Worm (Caenorhabditis elegans) whole organism, L1 larva: ENCODE results near the gene F13H10.9.

Source experiments
- C04F5.9 ChIP-seq: sonication (generic microtip); optimal IDR thresholded peaks from 2 replicates; lab custom pipeline; 2016; ENCODE audit warnings: missing genetic modification characterization, missing compliant biosample characterization
- C16A3.4 ChIP-seq: fragments of 150-350 bp; optimal IDR thresholded peaks from 2 replicates; lab custom pipeline; 2014; ENCODE audit warnings: missing biosample characterization, missing genetic modification characterization
- C34B4.2 ChIP-seq: sonication (generic microtip); optimal IDR thresholded peaks from 2 replicates; lab custom pipeline; 2017; ENCODE audit warnings: mild to moderate bottlenecking, missing genetic modification characterization, missing compliant biosample characterization
- F16B12.6 ChIP-seq: fragments of 150-350 bp; optimal IDR thresholded peaks from 2 replicates; lab custom pipeline; 2014; ENCODE audit warnings: missing biosample characterization, missing genetic modification characterization
- aha-1 ChIP-seq: fragments of 150-350 bp; optimal IDR thresholded peaks from 2 replicates; lab custom pipeline; 2014; ENCODE audit warnings: missing biosample characterization, missing genetic modification characterization
- alr-1 ChIP-seq: fragments of 200-800 bp; sonication (Bioruptor generic); optimal IDR thresholded peaks from 2 replicates; lab custom pipeline; 2018; ENCODE audit warnings: borderline replicate concordance, mild to moderate bottlenecking, missing genetic modification characterization, missing compliant biosample characterization
- ceh-8 ChIP-seq: fragments of 200-800 bp; sonication (Bioruptor generic); optimal IDR thresholded peaks from 2 replicates; lab custom pipeline; 2018; ENCODE audit warnings: mild to moderate bottlenecking, missing genetic modification characterization, moderate library complexity, missing compliant biosample characterization
- ceh-88 ChIP-seq: fragments of 200-800 bp; sonication (Bioruptor generic); IDR thresholded peaks from 2 replicates; pipeline ENCODE4 v1.3.6; 2022; ENCODE audit warnings: missing genetic modification characterization, missing compliant biosample characterization
- ceh-90 ChIP-seq: sonication (generic microtip); optimal IDR thresholded peaks from 2 replicates; lab custom pipeline; 2016; ENCODE audit warnings: missing genetic modification characterization, missing compliant biosample characterization
- ces-1 ChIP-seq: fragments of 150-350 bp; optimal IDR thresholded peaks from 2 replicates; lab custom pipeline; 2014; ENCODE audit warnings: missing biosample characterization, missing genetic modification reagents, missing genetic modification characterization
- dpl-1 ChIP-seq, 3 experiments: fragments of 150-350 bp in 2 of 3; sonication (generic microtip) in 1 of 3; optimal IDR thresholded peaks; 2 replicates each; lab custom pipeline; 2014 to 2017; ENCODE audit warnings: missing biosample characterization in 3 of 3, missing genetic modification characterization in 3 of 3, missing genetic modification reagents in 3 of 3
- egl-13 ChIP-seq: sonication (generic microtip); optimal IDR thresholded peaks from 2 replicates; lab custom pipeline; 2016; ENCODE audit warnings: missing genotype, missing genetic modification reagents, missing genetic modification characterization, missing compliant biosample characterization
- elt-3 ChIP-seq, 6 experiments: fragments of 150-350 bp in 1 of 6; sonication (generic microtip); optimal IDR thresholded peaks; 2 replicates each; lab custom pipeline; 2017 to 2018; ENCODE audit warnings: missing biosample characterization in 6 of 6, missing genetic modification characterization in 6 of 6, inconsistent platforms in 1 of 6
- ets-5 ChIP-seq: fragments of 200-800 bp; sonication (Bioruptor generic); IDR thresholded peaks from 2 replicates; pipeline ENCODE4 v1.3.6; 2022; ENCODE audit warnings: missing genetic modification characterization, missing compliant biosample characterization
- fkh-10 ChIP-seq: sonication (generic microtip); optimal IDR thresholded peaks from 2 replicates; lab custom pipeline; 2017; ENCODE audit warnings: missing biosample characterization, missing genetic modification reagents, missing genetic modification characterization
- fkh-4 ChIP-seq: sonication (generic microtip); optimal IDR thresholded peaks from 2 replicates; lab custom pipeline; 2016; ENCODE audit warnings: missing compliant biosample characterization, missing genetic modification characterization, borderline replicate concordance
- fos-1 ChIP-seq: fragments of 150-350 bp; optimal IDR thresholded peaks from 2 replicates; lab custom pipeline; 2014; ENCODE audit warnings: missing biosample characterization, missing genetic modification characterization
- grh-1 ChIP-seq: fragments of 200-800 bp; sonication (Bioruptor generic); IDR thresholded peaks from 2 replicates; pipeline ENCODE4 v1.3.6; 2022; ENCODE audit warnings: missing genetic modification reagents, missing genetic modification characterization, missing compliant biosample characterization
- hlh-4 ChIP-seq: sonication (generic microtip); optimal IDR thresholded peaks from 2 replicates; lab custom pipeline; 2016; ENCODE audit warnings: mild to moderate bottlenecking, missing genetic modification characterization, missing compliant biosample characterization
- irx-1 ChIP-seq: sonication (generic microtip); optimal IDR thresholded peaks from 2 replicates; lab custom pipeline; 2016; ENCODE audit warnings: missing genetic modification characterization, missing compliant biosample characterization
- isw-1 ChIP-seq: fragments of 200-800 bp; sonication (Bioruptor generic); IDR thresholded peaks from 2 replicates; pipeline ENCODE4 v1.3.6; 2022; ENCODE audit warnings: missing genetic modification characterization, missing compliant biosample characterization
- jun-1 ChIP-seq: fragments of 150-350 bp; optimal IDR thresholded peaks from 2 replicates; lab custom pipeline; 2014; ENCODE audit warnings: missing biosample characterization, missing genetic modification reagents, missing genetic modification characterization
- lin-13 ChIP-seq: fragments of 150-350 bp; optimal IDR thresholded peaks from 2 replicates; lab custom pipeline; 2014; ENCODE audit warnings: missing biosample characterization, missing genetic modification reagents, missing genetic modification characterization
- lin-14 ChIP-seq: fragments of 200-800 bp; sonication (Bioruptor generic); optimal IDR thresholded peaks from 2 replicates; lab custom pipeline; 2018; ENCODE audit warnings: mild to moderate bottlenecking, missing genetic modification characterization, moderate library complexity, missing compliant biosample characterization
- lin-39 ChIP-seq: fragments of 150-350 bp; optimal IDR thresholded peaks from 2 replicates; lab custom pipeline; 2014; ENCODE audit warnings: missing biosample characterization, missing genetic modification reagents, missing genetic modification characterization
- lir-3 ChIP-seq: sonication (generic microtip); optimal IDR thresholded peaks from 2 replicates; lab custom pipeline; 2016; ENCODE audit warnings: mild to moderate bottlenecking, missing genetic modification characterization, moderate library complexity, missing compliant biosample characterization; ENCODE audit not compliant: poor library complexity
- lsy-2 ChIP-seq, 2 experiments: fragments of 150-350 bp; optimal IDR thresholded peaks; 2 replicates each; lab custom pipeline; 2014; ENCODE audit warnings: missing biosample characterization in 2 of 2, missing genetic modification characterization in 2 of 2
- mdl-1 ChIP-seq, 2 experiments: fragments of 150-350 bp; optimal IDR thresholded peaks; 2 replicates each; lab custom pipeline; 2014 to 2017; ENCODE audit warnings: missing biosample characterization in 2 of 2, missing genetic modification characterization in 2 of 2, inconsistent platforms in 1 of 2
- mef-2 ChIP-seq: fragments of 150-350 bp; optimal IDR thresholded peaks from 2 replicates; lab custom pipeline; 2014; ENCODE audit warnings: missing biosample characterization, missing genetic modification characterization
- nhr-11 ChIP-seq: fragments of 150-350 bp; optimal IDR thresholded peaks from 2 replicates; lab custom pipeline; 2014; ENCODE audit warnings: missing biosample characterization, missing genetic modification characterization
- nhr-20 ChIP-seq: sonication (generic microtip); optimal IDR thresholded peaks from 2 replicates; lab custom pipeline; 2016; ENCODE audit warnings: mild to moderate bottlenecking, missing genetic modification characterization, missing compliant biosample characterization
- nhr-237 ChIP-seq: fragments of 150-350 bp; optimal IDR thresholded peaks from 2 replicates; lab custom pipeline; 2014; ENCODE audit warnings: missing biosample characterization, missing genetic modification characterization
- nhr-47 ChIP-seq: sonication (generic microtip); optimal IDR thresholded peaks from 2 replicates; lab custom pipeline; 2016; ENCODE audit warnings: mild to moderate bottlenecking, missing genetic modification characterization, moderate library complexity, missing compliant biosample characterization
- nhr-76 ChIP-seq: sonication (generic microtip); optimal IDR thresholded peaks from 2 replicates; lab custom pipeline; 2017; ENCODE audit warnings: missing biosample characterization, missing genetic modification characterization
- nhr-77 ChIP-seq: fragments of 150-350 bp; optimal IDR thresholded peaks from 2 replicates; lab custom pipeline; 2014; ENCODE audit warnings: missing biosample characterization, missing genetic modification characterization
- nhr-84 ChIP-seq: sonication (generic microtip); optimal IDR thresholded peaks from 2 replicates; lab custom pipeline; 2017; ENCODE audit warnings: missing biosample characterization, missing genetic modification characterization
- nhr-85 ChIP-seq: sonication (generic microtip); peaks from one replicate; lab custom pipeline; 2016; ENCODE audit warnings: missing genetic modification characterization, inconsistent platforms, missing compliant biosample characterization
- pag-3 ChIP-seq: sonication (generic microtip); optimal IDR thresholded peaks from 2 replicates; lab custom pipeline; 2017; ENCODE audit warnings: missing genetic modification characterization, mild to moderate bottlenecking, missing compliant biosample characterization, antibody characterized with exemption, borderline replicate concordance; ENCODE audit not compliant: insufficient read depth
- pax-3 ChIP-seq: fragments of 200-800 bp; sonication (Bioruptor generic); optimal IDR thresholded peaks from 2 replicates; lab custom pipeline; 2018; ENCODE audit warnings: mild to moderate bottlenecking, missing genetic modification characterization, moderate library complexity, missing compliant biosample characterization
- pqm-1 ChIP-seq: sonication (generic microtip); optimal IDR thresholded peaks from 3 replicates; lab custom pipeline; 2017; ENCODE audit warnings: missing biosample characterization, missing genetic modification characterization
- rnt-1 ChIP-seq: sonication (generic microtip); optimal IDR thresholded peaks from 2 replicates; lab custom pipeline; 2016; ENCODE audit warnings: mild to moderate bottlenecking, missing genetic modification characterization, moderate library complexity, missing compliant biosample characterization
- snpc-4 ChIP-seq: fragments of 150-350 bp; optimal IDR thresholded peaks from 2 replicates; lab custom pipeline; 2014; ENCODE audit warnings: missing biosample characterization, missing genetic modification characterization
- snu-23 ChIP-seq: sonication (generic microtip); optimal IDR thresholded peaks from 2 replicates; lab custom pipeline; 2016; ENCODE audit warnings: missing genetic modification characterization, missing compliant biosample characterization
- swsn-7 ChIP-seq: sonication (generic microtip); optimal IDR thresholded peaks from 2 replicates; lab custom pipeline; 2016; ENCODE audit warnings: missing genetic modification characterization, missing compliant biosample characterization
- tlp-1 ChIP-seq: fragments of 150-350 bp; optimal IDR thresholded peaks from 2 replicates; lab custom pipeline; 2014; ENCODE audit warnings: missing biosample characterization, missing genetic modification characterization
- unc-130 ChIP-seq: fragments of 150-350 bp; optimal IDR thresholded peaks from 2 replicates; lab custom pipeline; 2017; ENCODE audit warnings: missing biosample characterization, missing genetic modification characterization, inconsistent platforms
- unc-30 ChIP-seq: sonication (generic microtip); optimal IDR thresholded peaks from 2 replicates; lab custom pipeline; 2017; ENCODE audit warnings: missing biosample characterization, missing genetic modification characterization
- unc-62 ChIP-seq: fragments of 150-350 bp; optimal IDR thresholded peaks from 2 replicates; lab custom pipeline; 2014; ENCODE audit warnings: missing biosample characterization, missing genetic modification reagents, missing genetic modification characterization
- unc-86 ChIP-seq: sonication (generic microtip); optimal IDR thresholded peaks from 2 replicates; lab custom pipeline; 2016; ENCODE audit warnings: missing genetic modification characterization, missing compliant biosample characterization
- unc-98 ChIP-seq: fragments of 200-800 bp; sonication (Bioruptor generic); IDR thresholded peaks from 2 replicates; pipeline ENCODE4 v1.3.6; 2022; ENCODE audit warnings: missing genetic modification characterization, missing compliant biosample characterization
- vab-15 ChIP-seq: sonication (generic microtip); optimal IDR thresholded peaks from 2 replicates; lab custom pipeline; 2017; ENCODE audit warnings: missing genotype, mild to moderate bottlenecking, missing genetic modification characterization, missing compliant biosample characterization
- xbp-1 ChIP-seq: sonication (generic microtip); optimal IDR thresholded peaks from 2 replicates; lab custom pipeline; 2016; ENCODE audit warnings: missing genetic modification characterization, missing compliant biosample characterization
- zip-4 ChIP-seq: fragments of 200-800 bp; sonication (Bioruptor generic); optimal IDR thresholded peaks from 2 replicates; lab custom pipeline; 2018; ENCODE audit warnings: mild to moderate bottlenecking, missing genetic modification characterization, moderate library complexity, missing compliant biosample characterization

Gene F13H10.9

ce11 chrIV:10975968-10976367 lies 25.7 kb upstream of the F13H10.9 start:
- TF ChIP-seq lin-13 (peak; percentile 36), ceh-8 (GFP tag; lab: Kevin White, UChicago) (no peak), ceh-90 (tag; lab: Kevin White, UChicago) (no peak), unc-62 (no peak), jun-1 (tag; lab: Kevin White, UChicago) (no peak), ceh-88 (GFP tag; lab: Robert Waterston, UW) (no peak), nhr-20 (tag; lab: Kevin White, UChicago) (peak; percentile 77), alr-1 (no peak), C04F5.9 (no peak), unc-98 (no peak), lin-39 (no peak), irx-1 (tag; lab: Kevin White, UChicago) (no peak), lin-14 (GFP tag; lab: Kevin White, UChicago) (peak; percentile 82), pag-3 (tag; lab: Kevin White, UChicago) (no peak), vab-15 (tag; lab: Kevin White, UChicago) (no peak), pax-3 (tag; lab: Kevin White, UChicago) (no peak), fkh-4 (tag; lab: Kevin White, UChicago) (no peak), F16B12.6 (tag; lab: Kevin White, UChicago) (no peak), lsy-2 (tag; optimal IDR thresholded peaks at IDR 0.05; lab: Kevin White, UChicago) (peak; percentile 37 to 39), xbp-1 (peak; percentile 14), elt-3 (tag; optimal IDR thresholded peaks at IDR 0.05; lab: Kevin White, UChicago) (peak in 3 of 6 experiments; percentile 12 to 77 (median 18)), nhr-84 (tag; lab: Kevin White, UChicago) (no peak), nhr-47 (tag; lab: Kevin White, UChicago) (peak; percentile 48), fos-1 (no peak), ets-5 (GFP tag; lab: Robert Waterston, UW) (no peak), dpl-1 (GFP tag; optimal IDR thresholded peaks at IDR 0.05; lab: Kevin White, UChicago) (peak in 2 of 3 experiments; percentile 6), unc-30 (tag; lab: Kevin White, UChicago) (no peak), nhr-85 (tag; lab: Kevin White, UChicago) (peak; percentile 97), ces-1 (no peak), zip-4 (GFP tag; lab: Kevin White, UChicago) (no peak), C34B4.2 (tag; lab: Kevin White, UChicago) (no peak), aha-1 (tag; lab: Kevin White, UChicago) (no peak), nhr-237 (tag; lab: Kevin White, UChicago) (no peak), pqm-1 (tag; lab: Kevin White, UChicago) (no peak), nhr-76 (tag; lab: Kevin White, UChicago) (no peak), nhr-77 (tag; lab: Kevin White, UChicago) (no peak), egl-13 (no peak), nhr-11 (tag; lab: Kevin White, UChicago) (no peak), snu-23 (GFP tag; lab: Kevin White, UChicago) (peak; percentile 77), unc-86 (tag; lab: Kevin White, UChicago) (no peak), unc-130 (no peak), mef-2 (tag; lab: Kevin White, UChicago) (no peak), mdl-1 (tag; optimal IDR thresholded peaks at IDR 0.05; lab: Kevin White, UChicago) (peak in 1 of 2 experiments; percentile 69), rnt-1 (tag; lab: Kevin White, UChicago) (peak; percentile 47), grh-1 (GFP tag; lab: Robert Waterston, UW) (peak; percentile 73), snpc-4 (tag; lab: Kevin White, UChicago) (no peak), swsn-7 (tag; lab: Kevin White, UChicago) (peak; percentile 8), isw-1 (GFP tag; lab: Robert Waterston, UW) (no peak), C16A3.4 (peak; percentile 38), tlp-1 (tag; lab: Kevin White, UChicago) (no peak), fkh-10 (GFP tag; lab: Kevin White, UChicago) (no peak), hlh-4 (no peak), lir-3 (tag; lab: Kevin White, UChicago) (no peak)
